Fruit fly (Drosophila melanogaster) whole organism, wandering third instar larva: ENCODE measurements around the gene gNacalpha.

Experiments used
- Abd-B ChIP-seq: fragments of >200 bp; optimal IDR thresholded peaks from 2 replicates; lab custom pipeline; 2017; ENCODE audit warnings: missing biosample characterization, missing genetic modification characterization
- CG32264 ChIP-seq: fragments of 200-800 bp; sonication (Bioruptor generic); optimal IDR thresholded peaks from 2 replicates; lab custom pipeline; 2016; ENCODE audit warnings: missing biosample characterization, missing genetic modification characterization
- CG9705 ChIP-seq: fragments of 200-800 bp; sonication (Bioruptor generic); optimal IDR thresholded peaks from 2 replicates; lab custom pipeline; 2018; ENCODE audit warnings: missing biosample characterization, mild to moderate bottlenecking, missing genetic modification characterization
- CrebA ChIP-seq: fragments of 200-800 bp; sonication (Bioruptor generic); optimal IDR thresholded peaks from 2 replicates; lab custom pipeline; 2016; ENCODE audit warnings: missing biosample characterization, mild to moderate bottlenecking, missing genetic modification characterization, borderline replicate concordance
- Dfd ChIP-seq: fragments of >200 bp; optimal IDR thresholded peaks from 2 replicates; lab custom pipeline; 2017; ENCODE audit warnings: missing biosample characterization, missing genetic modification characterization
- Dif ChIP-seq: fragments of 200-275, 200-300 bp; sonication (Bioruptor generic); optimal IDR thresholded peaks from 2 replicates; lab custom pipeline; 2018; ENCODE audit warnings: missing biosample characterization, missing genetic modification characterization; ENCODE audit not compliant: partially characterized antibody
- GATAd ChIP-seq: sonication (Bioruptor generic); optimal IDR thresholded peaks from 2 replicates; lab custom pipeline; 2016; ENCODE audit warnings: missing biosample characterization, missing genetic modification characterization
- HLH106 ChIP-seq: fragments of 200-800 bp; optimal IDR thresholded peaks from 3 replicates; lab custom pipeline; 2019; ENCODE audit warnings: missing biosample characterization, mild to moderate bottlenecking, missing genetic modification characterization, moderate library complexity
- Hnf4 ChIP-seq: fragments of 200-800 bp; sonication (Bioruptor generic); optimal IDR thresholded peaks from 2 replicates; lab custom pipeline; 2016; ENCODE audit warnings: missing biosample characterization, mild to moderate bottlenecking, missing genetic modification characterization
- Hr78 ChIP-seq: fragments of >200 bp; optimal IDR thresholded peaks from 2 replicates; lab custom pipeline; 2017; ENCODE audit warnings: missing biosample characterization, missing genetic modification characterization
- Hr83 ChIP-seq: fragments of 200-300 bp; sonication (Bioruptor generic); optimal IDR thresholded peaks from 2 replicates; lab custom pipeline; 2016; ENCODE audit warnings: missing biosample characterization, mild to moderate bottlenecking, missing genetic modification characterization, moderate library complexity; ENCODE audit not compliant: poor library complexity, severe bottlenecking
- Jra ChIP-seq: sonication (Bioruptor generic); optimal IDR thresholded peaks from 2 replicates; lab custom pipeline; 2016; ENCODE audit warnings: missing biosample characterization, missing genetic modification characterization
- Myc ChIP-seq: fragments of >200 bp; optimal IDR thresholded peaks from 2 replicates; lab custom pipeline; 2017
- N ChIP-seq: fragments of >200 bp; optimal IDR thresholded peaks from 2 replicates; lab custom pipeline; 2018; ENCODE audit warnings: missing biosample characterization, missing external identifiers, missing genetic modification characterization
- OdsH ChIP-seq: fragments of 200-800 bp; sonication (Bioruptor generic); optimal IDR thresholded peaks from 2 replicates; lab custom pipeline; 2016; ENCODE audit warnings: missing biosample characterization, mild to moderate bottlenecking, missing genetic modification characterization
- Sp1 ChIP-seq: fragments of 200-800 bp; sonication (Bioruptor generic); optimal IDR thresholded peaks from 3 replicates; lab custom pipeline; 2019; ENCODE audit warnings: missing biosample characterization, mild to moderate bottlenecking, missing genetic modification characterization, moderate library complexity
- Vsx2 ChIP-seq: fragments of 200-300, 225-300 bp; sonication (Bioruptor generic); optimal IDR thresholded peaks from 2 replicates; lab custom pipeline; 2018; ENCODE audit warnings: missing biosample characterization, missing genetic modification characterization; ENCODE audit not compliant: partially characterized antibody
- br ChIP-seq: fragments of 200-800 bp; sonication (Bioruptor generic); optimal IDR thresholded peaks from 2 replicates; lab custom pipeline; 2016; ENCODE audit warnings: missing biosample characterization, missing genetic modification characterization
- brk ChIP-seq: fragments of 200-800 bp; sonication (Bioruptor generic); optimal IDR thresholded peaks from 2 replicates; lab custom pipeline; 2016; ENCODE audit warnings: missing biosample characterization, mild to moderate bottlenecking, missing genetic modification characterization
- dl ChIP-seq, 2 experiments: fragments of 175-275, 200-275 bp in 1 of 2; fragments of 200-275 bp in 1 of 2; sonication (Bioruptor generic); optimal IDR thresholded peaks; lab custom pipeline; 2018; ENCODE audit warnings: mild to moderate bottlenecking in 2 of 2, missing biosample characterization in 2 of 2, missing genetic modification characterization in 2 of 2, moderate library complexity in 2 of 2; ENCODE audit not compliant: partially characterized antibody in 2 of 2, insufficient read depth in 1 of 2
- dmrt93B ChIP-seq: fragments of 200-800 bp; sonication (Bioruptor generic); optimal IDR thresholded peaks from 2 replicates; lab custom pipeline; 2018; ENCODE audit warnings: missing biosample characterization, mild to moderate bottlenecking, missing genetic modification characterization
- dsf ChIP-seq: sonication (Bioruptor generic); optimal IDR thresholded peaks from 2 replicates; lab custom pipeline; 2016; ENCODE audit warnings: missing biosample characterization, missing genetic modification characterization, borderline replicate concordance
- ey ChIP-seq: fragments of 200-800 bp; sonication (Bioruptor generic); optimal IDR thresholded peaks from 2 replicates; lab custom pipeline; 2016; ENCODE audit warnings: missing biosample characterization, missing genetic modification characterization
- foxo ChIP-seq, 2 experiments: fragments of 200-800 bp; sonication (Bioruptor generic); optimal IDR thresholded peaks; 2 replicates in 1 of 2; 3 replicates in 1 of 2; lab custom pipeline; 2016 to 2017; ENCODE audit warnings: missing biosample characterization in 2 of 2, missing genetic modification characterization in 2 of 2
- fru ChIP-seq: fragments of 200-800 bp; sonication (Bioruptor generic); optimal IDR thresholded peaks from 3 replicates; lab custom pipeline; 2016; ENCODE audit warnings: missing biosample characterization, mild to moderate bottlenecking, missing genetic modification characterization
- h ChIP-seq: fragments of 200-800 bp; sonication (Bioruptor generic); optimal IDR thresholded peaks from 3 replicates; lab custom pipeline; 2016; ENCODE audit warnings: missing biosample characterization, mild to moderate bottlenecking, missing genetic modification characterization
- jim ChIP-seq: fragments of 175-275, 200-325 bp; sonication (Bioruptor generic); optimal IDR thresholded peaks from 2 replicates; lab custom pipeline; 2016; ENCODE audit warnings: missing biosample characterization, mild to moderate bottlenecking, missing genetic modification characterization
- lola ChIP-seq: fragments of >200 bp; optimal IDR thresholded peaks from 2 replicates; lab custom pipeline; 2017; ENCODE audit warnings: missing biosample characterization, missing genetic modification characterization
- pan ChIP-seq: fragments of >200 bp; optimal IDR thresholded peaks from 2 replicates; lab custom pipeline; 2017
- psq ChIP-seq: fragments of 200-800 bp; sonication (Bioruptor generic); optimal IDR thresholded peaks from 3 replicates; lab custom pipeline; 2017; ENCODE audit warnings: missing biosample characterization, mild to moderate bottlenecking, missing genetic modification characterization, moderate library complexity
- rgr ChIP-seq: fragments of 200-800 bp; sonication (Bioruptor generic); optimal IDR thresholded peaks from 3 replicates; lab custom pipeline; 2016; ENCODE audit warnings: missing biosample characterization, mild to moderate bottlenecking, missing genetic modification characterization
- sage ChIP-seq: fragments of 200-800 bp; sonication (Bioruptor generic); optimal IDR thresholded peaks from 2 replicates; lab custom pipeline; 2016; ENCODE audit warnings: missing biosample characterization, mild to moderate bottlenecking, missing genetic modification characterization
- sv ChIP-seq: fragments of 200-800 bp; sonication (Bioruptor generic); optimal IDR thresholded peaks from 3 replicates; lab custom pipeline; 2016; ENCODE audit warnings: missing biosample characterization, missing genetic modification characterization
- tai ChIP-seq: sonication (Bioruptor generic); optimal IDR thresholded peaks from 2 replicates; lab custom pipeline; 2016; ENCODE audit warnings: missing biosample characterization, missing genetic modification characterization
- usp ChIP-seq: fragments of >200 bp; optimal IDR thresholded peaks from 2 replicates; lab custom pipeline; 2017; ENCODE audit warnings: missing biosample characterization, missing genetic modification characterization
- woc ChIP-seq: sonication (Bioruptor generic); optimal IDR thresholded peaks from 2 replicates; lab custom pipeline; 2016; ENCODE audit warnings: missing biosample characterization, mild to moderate bottlenecking, missing genetic modification characterization

Gene gNacalpha

dm6 chr2L:1066330-1066729 is 29.3 kb downstream of the gNacalpha start:
- TF ChIP-seq HLH106 (tag; lab: Kevin White, UChicago) (no peak), Vsx2 (GFP tag; lab: Kevin White, UChicago) (no peak), CG9705 (GFP tag; lab: Kevin White, UChicago) (no peak), dmrt93B (GFP tag; lab: Kevin White, UChicago) (no peak), CG32264 (GFP tag; lab: Kevin White, UChicago) (no peak), Hr78 (GFP tag; lab: Kevin White, UChicago) (no peak), Dif (GFP tag; lab: Kevin White, UChicago) (no peak), N (no peak), brk (GFP tag; lab: Kevin White, UChicago) (no peak), fru (no peak), jim (GFP tag; lab: Kevin White, UChicago) (no peak), dsf (GFP tag; lab: Kevin White, UChicago) (no peak), Hnf4 (GFP tag; lab: Kevin White, UChicago) (no peak), br (GFP tag; lab: Kevin White, UChicago) (no peak), Myc (lab: Kevin White, UChicago) (no peak), GATAd (no peak), Jra (no peak), Abd-B (GFP tag; lab: Kevin White, UChicago) (no peak), dl (GFP tag; optimal IDR thresholded peaks at IDR 0.05; lab: Kevin White, UChicago; ENCODE audit: insufficient read depth in 1 of 2, partially characterized antibody in 2 of 2) (no peak), ey (GFP tag; lab: Kevin White, UChicago) (no peak)
- TF ChIP-seq, all 38 proteins: peak for 0

DNA sequence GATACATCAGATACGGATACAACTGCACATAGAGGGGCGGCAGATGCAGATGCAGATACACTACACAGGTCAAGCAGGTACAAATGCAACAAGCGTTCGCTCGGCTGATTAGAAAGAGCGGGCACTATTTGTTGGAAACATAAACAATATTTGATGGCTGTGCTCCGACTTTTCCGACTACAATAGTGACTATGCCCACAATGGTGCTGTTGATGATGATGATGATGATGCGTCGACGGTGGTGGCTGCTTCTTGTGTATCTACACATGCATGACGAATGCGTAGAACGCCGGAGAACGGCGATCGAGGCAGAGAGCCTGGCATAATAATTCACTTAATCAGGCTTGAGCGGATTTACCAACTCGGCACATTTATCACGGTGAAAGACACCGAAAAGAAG is 31.0 kb downstream of the gNacalpha start:
- TF ChIP-seq dsf (GFP tag; lab: Kevin White, UChicago) (no peak), Hr78 (GFP tag; lab: Kevin White, UChicago) (no peak), HLH106 (tag; lab: Kevin White, UChicago) (no peak), sage (no peak)
- TF ChIP-seq, all 38 proteins: peak for 0

- TF ChIP-seq CG32264 (GFP tag; lab: Kevin White, UChicago): no peak
- TF ChIP-seq Jra: no peak
- no peak for TF ChIP-seq Hr78 (GFP tag; lab: Kevin White, UChicago)
- no peak for TF ChIP-seq fru
- no peak for TF ChIP-seq dmrt93B (GFP tag; lab: Kevin White, UChicago)
- no peak for TF ChIP-seq Vsx2 (GFP tag; lab: Kevin White, UChicago)
- no peak for TF ChIP-seq brk (GFP tag; lab: Kevin White, UChicago)
- no peak for TF ChIP-seq Hr83 (GFP tag; lab: Kevin White, UChicago)
- TF ChIP-seq Dif (GFP tag; lab: Kevin White, UChicago): no peak
- no peak for TF ChIP-seq OdsH
- TF ChIP-seq rgr (GFP tag; lab: Kevin White, UChicago): no peak
- TF ChIP-seq dl (GFP tag; optimal IDR thresholded peaks at IDR 0.05; lab: Kevin White, UChicago; ENCODE audit: insufficient read depth in 1 of 2, partially characterized antibody in 2 of 2): no peak
- TF ChIP-seq dsf (GFP tag; lab: Kevin White, UChicago): no peak
These were observed 31.6 kb downstream of the gNacalpha start for dm6 chr2L:1068517-1069107.

- TF ChIP-seq Abd-B (GFP tag; lab: Kevin White, UChicago): no peak
- no peak for TF ChIP-seq dsf (GFP tag; lab: Kevin White, UChicago)
- TF ChIP-seq h (GFP tag; lab: Kevin White, UChicago): no peak
- TF ChIP-seq woc (GFP tag; lab: Kevin White, UChicago): peak; percentile 6
- no peak for TF ChIP-seq jim (GFP tag; lab: Kevin White, UChicago)
- TF ChIP-seq Dif (GFP tag; lab: Kevin White, UChicago): no peak
- TF ChIP-seq dl (GFP tag; optimal IDR thresholded peaks at IDR 0.05; lab: Kevin White, UChicago; ENCODE audit: insufficient read depth in 1 of 2, partially characterized antibody in 2 of 2): no peak
- no peak for TF ChIP-seq OdsH
- TF ChIP-seq brk (GFP tag; lab: Kevin White, UChicago): no peak
- TF ChIP-seq CG9705 (GFP tag; lab: Kevin White, UChicago): no peak
- no peak for TF ChIP-seq CrebA
- TF ChIP-seq psq (GFP tag; lab: Kevin White, UChicago): peak; percentile 29
- no peak for TF ChIP-seq usp (GFP tag; lab: Kevin White, UChicago)
- TF ChIP-seq Vsx2 (GFP tag; lab: Kevin White, UChicago): no peak
- peak; percentile 26 for TF ChIP-seq fru
- no peak for TF ChIP-seq Hr78 (GFP tag; lab: Kevin White, UChicago)
- TF ChIP-seq dmrt93B (GFP tag; lab: Kevin White, UChicago): no peak
- no peak for TF ChIP-seq sv
- TF ChIP-seq Hnf4 (GFP tag; lab: Kevin White, UChicago): peak; percentile 23
- no peak for TF ChIP-seq Dfd (GFP tag; lab: Kevin White, UChicago)
- no peak for TF ChIP-seq Sp1
- peak in 1 of 2 experiments; percentile 7 for TF ChIP-seq foxo (GFP tag; optimal IDR thresholded peaks at IDR 0.05; lab: Kevin White, UChicago)
- no peak for TF ChIP-seq Myc (lab: Kevin White, UChicago)
- TF ChIP-seq tai: no peak
- no peak for TF ChIP-seq ey (GFP tag; lab: Kevin White, UChicago)
- TF ChIP-seq lola: no peak
- TF ChIP-seq CG32264 (GFP tag; lab: Kevin White, UChicago): no peak
- TF ChIP-seq Hr83 (GFP tag; lab: Kevin White, UChicago): no peak
- peak; percentile 8 for TF ChIP-seq br (GFP tag; lab: Kevin White, UChicago)
- no peak for TF ChIP-seq HLH106 (tag; lab: Kevin White, UChicago)
- no peak for TF ChIP-seq GATAd
- TF ChIP-seq rgr (GFP tag; lab: Kevin White, UChicago): peak; percentile 0
- no peak for TF ChIP-seq N
- TF ChIP-seq sage: no peak
- no peak for TF ChIP-seq pan (lab: Kevin White, UChicago)
- TF ChIP-seq Jra: no peak
These were observed 32.4 kb downstream of the gNacalpha start for dm6 chr2L:1069475-1069874.
